Worm (Caenorhabditis elegans) whole organism, late embryonic: ENCODE measurements around the gene D1014.13.

Experiments used
- ama-1 ChIP-seq: fragments of 150-350 bp; optimal IDR thresholded peaks from 2 replicates; lab custom pipeline; 2014
- ceh-30 ChIP-seq: fragments of 150-350 bp; optimal IDR thresholded peaks from 2 replicates; lab custom pipeline; 2014; ENCODE audit warnings: missing biosample characterization, missing genetic modification characterization
- ceh-45 ChIP-seq: fragments of 200-800 bp; sonication (Bioruptor generic); IDR thresholded peaks from 2 replicates; pipeline ENCODE4 v1.3.6; 2022; ENCODE audit warnings: missing genetic modification reagents, missing genetic modification characterization, missing compliant biosample characterization
- elt-2 ChIP-seq: sonication (generic microtip); optimal IDR thresholded peaks from 2 replicates; lab custom pipeline; 2016; ENCODE audit warnings: missing genetic modification reagents, missing genetic modification characterization, missing compliant biosample characterization
- pha-4 ChIP-seq: fragments of 150-350 bp; optimal IDR thresholded peaks from 2 replicates; lab custom pipeline; 2018; ENCODE audit warnings: missing biosample characterization, missing genetic modification reagents, missing genetic modification characterization
- syd-9 ChIP-seq: sonication (generic microtip); optimal IDR thresholded peaks from 2 replicates; lab custom pipeline; 2016; ENCODE audit warnings: mild to moderate bottlenecking, missing genetic modification characterization, moderate library complexity, missing compliant biosample characterization
- tbx-2 ChIP-seq: sonication (generic microtip); optimal IDR thresholded peaks from 2 replicates; lab custom pipeline; 2016; ENCODE audit warnings: missing genetic modification characterization, missing compliant biosample characterization

- no peak for TF ChIP-seq ama-1 (lab: Kevin White, UChicago)
- peak; percentile 28 for TF ChIP-seq elt-2 (tag; lab: Kevin White, UChicago)
- TF ChIP-seq syd-9 (tag; lab: Kevin White, UChicago) = no peak
- TF ChIP-seq tbx-2 = no peak
- no peak for TF ChIP-seq ceh-30 (tag; lab: Kevin White, UChicago)
- no peak for TF ChIP-seq ceh-45 (GFP tag; lab: Robert Waterston, UW)
- TF ChIP-seq pha-4 (tag; lab: Kevin White, UChicago) = no peak
These were observed 16.3 kb downstream of the D1014.13 start, which contains the start of gene F20D6.5 for ce11 chrV:8161699-8162098.
